Worm (Caenorhabditis elegans) whole organism, young adult: ENCODE data around the gene F19F10.14.

ENCODE experiments used
- ama-1 ChIP-seq, 3 experiments: fragments of 150-350 bp in 1 of 3; sonication (generic microtip) in 2 of 3; optimal IDR thresholded peaks; 2 replicates each; lab custom pipeline; 2014 to 2018; ENCODE audit warnings: missing biosample characterization in 2 of 3, missing genetic modification characterization in 2 of 3, missing genetic modification reagents in 2 of 3
- ets-4 ChIP-seq: fragments of 200-800 bp; sonication (Bioruptor generic); optimal IDR thresholded peaks from 2 replicates; lab custom pipeline; 2018; ENCODE audit warnings: mild to moderate bottlenecking, missing genetic modification characterization, missing compliant biosample characterization
- nhr-120 ChIP-seq: fragments of 200-800 bp; sonication (Bioruptor generic); IDR thresholded peaks from 2 replicates; pipeline ENCODE4 v1.3.6; 2022; ENCODE audit warnings: missing genetic modification characterization, missing compliant biosample characterization
- snpc-4 ChIP-seq, 5 experiments: fragments of 150-350 bp in 1 of 5; sonication (generic microtip) in 4 of 5; optimal IDR thresholded peaks; 2 replicates each; lab custom pipeline; 2014 to 2018; ENCODE audit warnings: missing genetic modification characterization in 5 of 5, missing biosample characterization in 3 of 5, antibody characterized with exemption in 2 of 5, mild to moderate bottlenecking in 2 of 5, missing compliant biosample characterization in 2 of 5, missing genotype in 2 of 5, moderate library complexity in 2 of 5, missing genetic modification reagents in 1 of 5
- tlf-1 ChIP-seq: fragments of 200-800 bp; sonication (Bioruptor generic); optimal IDR thresholded peaks from 2 replicates; lab custom pipeline; 2018; ENCODE audit warnings: mild to moderate bottlenecking, missing genetic modification characterization, missing compliant biosample characterization
- ztf-18 ChIP-seq: sonication (generic microtip); optimal IDR thresholded peaks from 2 replicates; lab custom pipeline; 2016; ENCODE audit warnings: missing genotype, mild to moderate bottlenecking, missing genetic modification characterization, missing compliant biosample characterization

DNA sequence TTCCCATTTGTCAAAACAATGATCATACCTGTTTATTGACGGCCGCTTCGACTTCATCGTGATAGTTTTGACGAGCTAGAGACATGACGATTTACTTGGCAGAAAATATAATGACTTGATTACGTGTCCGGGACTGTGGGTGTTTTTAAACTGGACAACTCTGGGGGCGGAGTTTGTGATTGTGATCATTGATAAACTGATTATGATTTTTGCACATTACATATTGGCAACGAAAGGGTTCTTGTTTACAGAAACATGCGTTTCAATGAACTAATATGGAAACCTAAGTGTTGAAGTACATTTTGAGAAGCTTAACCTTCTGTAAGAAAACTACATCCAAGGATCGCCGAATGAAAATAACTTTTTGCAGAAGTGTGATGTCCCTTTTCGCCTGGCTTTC lies 23.4 kb downstream of the F19F10.14 start, which contains the start of gene ftn-1:
- no peak for TF ChIP-seq ama-1 (optimal IDR thresholded peaks at IDR 0.05; lab: Kevin White, UChicago)
- TF ChIP-seq ama-1 (GFP tag; optimal IDR thresholded peaks at IDR 0.05; lab: Kevin White, UChicago) = no peak
- TF ChIP-seq ztf-18 (tag; lab: Kevin White, UChicago) = no peak
- no peak for TF ChIP-seq nhr-120
- TF ChIP-seq snpc-4 (GFP tag; optimal IDR thresholded peaks at IDR 0.05; lab: Kevin White, UChicago) = no peak
- no peak for TF ChIP-seq snpc-4 (tag; optimal IDR thresholded peaks at IDR 0.05; lab: Kevin White, UChicago)
- TF ChIP-seq ets-4 = no peak
- TF ChIP-seq tlf-1 (GFP tag; lab: Kevin White, UChicago) = no peak
